Fruit fly (Drosophila melanogaster) whole organism, embryonic: Measurements from ENCODE around the gene Mst89B.

Experiments
- Asciz ChIP-seq: fragments of 200-800 bp; sonication (Bioruptor generic); optimal IDR thresholded peaks from 2 replicates; lab custom pipeline; 2017; ENCODE audit warnings: missing biosample characterization, mild to moderate bottlenecking, missing genetic modification characterization, missing genetic modification reagents
- Atf6 ChIP-seq: fragments of 200-800 bp; sonication (Bioruptor generic); IDR thresholded peaks from 2 replicates; pipeline ENCODE4 v1.3.6; 2022; ENCODE audit warnings: missing biosample characterization, missing genetic modification characterization
- CG10274 ChIP-seq: fragments of 200-800 bp; sonication (Bioruptor generic); optimal IDR thresholded peaks from 3 replicates; lab custom pipeline; 2017; ENCODE audit warnings: missing biosample characterization, mild to moderate bottlenecking, missing genetic modification characterization
- CG10366 ChIP-seq: fragments of 200-800 bp; sonication (Bioruptor generic); IDR thresholded peaks from 2 replicates; pipeline ENCODE4 v1.3.6; 2022; ENCODE audit warnings: missing biosample characterization, missing genetic modification characterization
- CG11085 ChIP-seq: fragments of 200-800 bp; sonication (Bioruptor generic); IDR thresholded peaks from 2 replicates; pipeline ENCODE4 v1.3.6; 2022; ENCODE audit warnings: missing biosample characterization, missing genetic modification characterization
- CG11696 ChIP-seq: fragments of 200-800 bp; sonication (Bioruptor generic); IDR thresholded peaks from 2 replicates; pipeline ENCODE4 v1.3.6; 2022; ENCODE audit warnings: missing biosample characterization, missing genetic modification characterization
- CG12299 ChIP-seq: fragments of 200-800 bp; sonication (Bioruptor generic); optimal IDR thresholded peaks from 2 replicates; lab custom pipeline; 2018; ENCODE audit warnings: missing biosample characterization, mild to moderate bottlenecking, missing genetic modification characterization
- CG13296 ChIP-seq: fragments of 200-800 bp; sonication (Bioruptor generic); optimal IDR thresholded peaks from 3 replicates; lab custom pipeline; 2018; ENCODE audit warnings: missing biosample characterization, mild to moderate bottlenecking, missing genetic modification characterization
- CG14860 ChIP-seq: fragments of 200-800 bp; sonication (Bioruptor generic); IDR thresholded peaks from 3 replicates; pipeline ENCODE4 v1.3.6; 2022; ENCODE audit warnings: missing biosample characterization, missing genetic modification characterization; ENCODE audit not compliant: partially characterized antibody
- CG18262 ChIP-seq: fragments of 200-800 bp; optimal IDR thresholded peaks from 3 replicates; lab custom pipeline; 2019; ENCODE audit warnings: missing biosample characterization, mild to moderate bottlenecking, missing genetic modification characterization, moderate library complexity
- CG2199 ChIP-seq: fragments of 200-800 bp; sonication (Bioruptor generic); IDR thresholded peaks from 3 replicates; pipeline ENCODE4 v1.3.6; 2022; ENCODE audit warnings: missing biosample characterization, missing genetic modification characterization
- CG31224 ChIP-seq: fragments of 200-800 bp; sonication (Bioruptor generic); IDR thresholded peaks from 2 replicates; pipeline ENCODE4 v1.3.6; 2022; ENCODE audit warnings: missing biosample characterization, missing genetic modification characterization
- CG3407 ChIP-seq: fragments of 200-800 bp; sonication (Bioruptor generic); optimal IDR thresholded peaks from 2 replicates; lab custom pipeline; 2018; ENCODE audit warnings: missing biosample characterization, mild to moderate bottlenecking, missing genetic modification characterization
- CG3838 ChIP-seq: fragments of 200-800 bp; sonication (Bioruptor generic); optimal IDR thresholded peaks from 3 replicates; lab custom pipeline; 2016; ENCODE audit warnings: missing biosample characterization, missing genetic modification characterization
- CG4360 ChIP-seq: fragments of 200-800 bp; sonication (Bioruptor generic); IDR thresholded peaks from 2 replicates; pipeline ENCODE4 v1.3.6; 2022; ENCODE audit warnings: missing biosample characterization, missing genetic modification characterization
- CG5953 ChIP-seq: fragments of 200-800 bp; sonication (Bioruptor generic); IDR thresholded peaks from 2 replicates; pipeline ENCODE4 v1.3.6; 2022; ENCODE audit warnings: missing biosample characterization, missing genetic modification characterization
- CG6254 ChIP-seq: fragments of 200-800 bp; sonication (Bioruptor generic); optimal IDR thresholded peaks from 3 replicates; lab custom pipeline; 2017; ENCODE audit warnings: mild to moderate bottlenecking, missing biosample characterization, missing genetic modification reagents, missing genetic modification characterization
- CG6654 ChIP-seq: fragments of 200-800 bp; sonication (Bioruptor generic); optimal IDR thresholded peaks from 2 replicates; lab custom pipeline; 2017; ENCODE audit warnings: missing biosample characterization, mild to moderate bottlenecking, missing genetic modification characterization
- CG6791 ChIP-seq: fragments of 200-800 bp; sonication (Bioruptor generic); IDR thresholded peaks from 3 replicates; pipeline ENCODE4 v1.3.6; 2022; ENCODE audit warnings: missing biosample characterization, missing genetic modification characterization; ENCODE audit not compliant: partially characterized antibody
- CG8290 ChIP-seq, 3 experiments: fragments of 200-800 bp; sonication (Bioruptor generic); optimal IDR thresholded peaks; 2 replicates each; lab custom pipeline; 2016 to 2019; ENCODE audit warnings: missing biosample characterization in 3 of 3, missing genetic modification characterization in 3 of 3, mild to moderate bottlenecking in 2 of 3, moderate library complexity in 1 of 3
- CG9727 ChIP-seq: fragments of 200-800 bp; sonication (Bioruptor generic); optimal IDR thresholded peaks from 3 replicates; lab custom pipeline; 2017; ENCODE audit warnings: missing biosample characterization, mild to moderate bottlenecking, missing genetic modification characterization
- H2.0 ChIP-seq: fragments of 200-800 bp; sonication (Bioruptor generic); IDR thresholded peaks from 2 replicates; pipeline ENCODE4 v1.3.6; 2022; ENCODE audit warnings: missing biosample characterization, missing genetic modification characterization
- Hey ChIP-seq: fragments of 200-800 bp; sonication (Bioruptor generic); optimal IDR thresholded peaks from 3 replicates; lab custom pipeline; 2018; ENCODE audit warnings: missing biosample characterization, mild to moderate bottlenecking, missing genetic modification characterization
- Hr3 ChIP-seq: fragments of 200-800 bp; sonication (Bioruptor generic); optimal IDR thresholded peaks from 3 replicates; lab custom pipeline; 2016; ENCODE audit warnings: missing biosample characterization, missing genetic modification characterization
- Jarid2 ChIP-seq: fragments of 200-800 bp; sonication (Bioruptor generic); optimal IDR thresholded peaks from 3 replicates; lab custom pipeline; 2017; ENCODE audit warnings: mild to moderate bottlenecking, missing biosample characterization, missing genetic modification reagents, missing genetic modification characterization
- Med ChIP-seq: fragments of 200-800 bp; sonication (Bioruptor generic); peaks from one replicate; lab custom pipeline; 2016; ENCODE audit warnings: missing biosample characterization, missing genetic modification characterization, mild to moderate bottlenecking, inconsistent platforms, moderate library complexity
- Myb ChIP-seq: fragments of 200-800 bp; sonication (Bioruptor generic); optimal IDR thresholded peaks from 2 replicates; lab custom pipeline; 2016; ENCODE audit warnings: missing biosample characterization, missing genetic modification characterization
- NK7.1 ChIP-seq: fragments of 200-800 bp; sonication (Bioruptor generic); optimal IDR thresholded peaks from 3 replicates; lab custom pipeline; 2016; ENCODE audit warnings: missing biosample characterization, missing genetic modification characterization
- Opbp ChIP-seq: fragments of 200-800 bp; sonication (Bioruptor generic); IDR thresholded peaks from 3 replicates; pipeline ENCODE4 v1.3.6; 2022; ENCODE audit warnings: missing biosample characterization, missing genetic modification characterization; ENCODE audit not compliant: partially characterized antibody
- TFAM ChIP-seq: fragments of 200-800 bp; sonication (Bioruptor generic); optimal IDR thresholded peaks from 2 replicates; lab custom pipeline; 2017; ENCODE audit warnings: missing biosample characterization, missing genetic modification characterization, inconsistent platforms
- Taf1 ChIP-seq: fragments of 200-800 bp; sonication (Bioruptor generic); IDR thresholded peaks from 2 replicates; pipeline ENCODE4 v1.3.6; 2022; ENCODE audit warnings: missing biosample characterization, missing genetic modification characterization
- aop ChIP-seq: fragments of 200-800 bp; sonication (Bioruptor generic); IDR thresholded peaks from 2 replicates; pipeline ENCODE4 v1.3.6; 2022; ENCODE audit warnings: missing biosample characterization, missing genetic modification characterization
- ara ChIP-seq: fragments of 200-800 bp; sonication (Bioruptor generic); IDR thresholded peaks from 2 replicates; pipeline ENCODE4 v1.3.6; 2022; ENCODE audit warnings: missing biosample characterization, missing genetic modification characterization
- az2 ChIP-seq: fragments of 200-800 bp; sonication (Bioruptor generic); optimal IDR thresholded peaks from 3 replicates; lab custom pipeline; 2016; ENCODE audit warnings: missing biosample characterization, missing genetic modification characterization
- bigmax ChIP-seq: fragments of 200-800 bp; sonication (Bioruptor generic); optimal IDR thresholded peaks from 2 replicates; lab custom pipeline; 2018; ENCODE audit warnings: missing biosample characterization, mild to moderate bottlenecking, missing genetic modification characterization
- br ChIP-seq: fragments of >200 bp; optimal IDR thresholded peaks from 2 replicates; lab custom pipeline; 2017
- cad ChIP-seq: fragments of >200 bp; optimal IDR thresholded peaks from 2 replicates; lab custom pipeline; 2017; ENCODE audit warnings: missing biosample characterization, missing genetic modification characterization
- cas ChIP-seq: fragments of 200-800 bp; sonication (Bioruptor generic); IDR thresholded peaks from 2 replicates; pipeline ENCODE4 v1.3.6; 2022; ENCODE audit warnings: missing biosample characterization, missing genetic modification characterization
- dati ChIP-seq: fragments of 200-800 bp; sonication (Bioruptor generic); IDR thresholded peaks from 2 replicates; pipeline ENCODE4 v1.3.6; 2022; ENCODE audit warnings: missing biosample characterization, missing genetic modification characterization
- fd3F ChIP-seq: fragments of 200-800 bp; sonication (Bioruptor generic); optimal IDR thresholded peaks from 2 replicates; lab custom pipeline; 2018; ENCODE audit warnings: missing biosample characterization, mild to moderate bottlenecking, missing genetic modification characterization, moderate library complexity
- mirr ChIP-seq: fragments of 200-800 bp; sonication (Bioruptor generic); optimal IDR thresholded peaks from 3 replicates; lab custom pipeline; 2018; ENCODE audit warnings: missing biosample characterization, mild to moderate bottlenecking, missing genetic modification characterization
- nom ChIP-seq: fragments of 200-800 bp; sonication (Bioruptor generic); optimal IDR thresholded peaks from 2 replicates; lab custom pipeline; 2017; ENCODE audit warnings: missing biosample characterization, missing genetic modification characterization, mild to moderate bottlenecking, moderate library complexity, missing genetic modification reagents
- pan ChIP-seq, 4 experiments: fragments of >200 bp in 3 of 4; fragments of 200-800 bp in 1 of 4; sonication (Bioruptor generic) in 1 of 4; optimal IDR thresholded peaks in 3 of 4; IDR thresholded peaks in 1 of 4; 2 replicates each; pipeline versions ENCODE4 v1.3.6 to Lab custom; 2017 to 2022; ENCODE audit warnings: missing biosample characterization in 2 of 4, missing genetic modification characterization in 2 of 4, mixed read lengths in 1 of 4
- pnt ChIP-seq: fragments of 200-800 bp; sonication (Bioruptor generic); optimal IDR thresholded peaks from 3 replicates; lab custom pipeline; 2016; ENCODE audit warnings: missing biosample characterization, missing genetic modification characterization
- schlank ChIP-seq: fragments of 200-800 bp; sonication (Bioruptor generic); optimal IDR thresholded peaks from 2 replicates; lab custom pipeline; 2018; ENCODE audit warnings: missing biosample characterization, mild to moderate bottlenecking, missing genetic modification characterization
- sisA ChIP-seq: fragments of 200-800 bp; sonication (Bioruptor generic); IDR thresholded peaks from 2 replicates; pipeline ENCODE4 v1.3.6; 2022; ENCODE audit warnings: missing biosample characterization, missing genetic modification characterization
- slbo ChIP-seq: fragments of 200-800 bp; sonication (Bioruptor generic); IDR thresholded peaks from 2 replicates; pipeline ENCODE4 v1.3.6; 2022; ENCODE audit warnings: missing biosample characterization, missing genetic modification characterization
- stwl ChIP-seq: fragments of 200-800 bp; sonication (Bioruptor generic); optimal IDR thresholded peaks from 3 replicates; lab custom pipeline; 2018; ENCODE audit warnings: missing biosample characterization, mild to moderate bottlenecking, missing genetic modification characterization, moderate library complexity
- z ChIP-seq: fragments of 200-800 bp; sonication (Bioruptor generic); IDR thresholded peaks from 3 replicates; pipeline ENCODE4 v1.3.6; 2022; ENCODE audit warnings: missing biosample characterization, missing genetic modification characterization
- zf30C ChIP-seq: fragments of 200-800 bp; sonication (Bioruptor generic); optimal IDR thresholded peaks from 3 replicates; lab custom pipeline; 2018; ENCODE audit warnings: missing biosample characterization, mild to moderate bottlenecking, missing genetic modification characterization

Gene Mst89B

DNA sequence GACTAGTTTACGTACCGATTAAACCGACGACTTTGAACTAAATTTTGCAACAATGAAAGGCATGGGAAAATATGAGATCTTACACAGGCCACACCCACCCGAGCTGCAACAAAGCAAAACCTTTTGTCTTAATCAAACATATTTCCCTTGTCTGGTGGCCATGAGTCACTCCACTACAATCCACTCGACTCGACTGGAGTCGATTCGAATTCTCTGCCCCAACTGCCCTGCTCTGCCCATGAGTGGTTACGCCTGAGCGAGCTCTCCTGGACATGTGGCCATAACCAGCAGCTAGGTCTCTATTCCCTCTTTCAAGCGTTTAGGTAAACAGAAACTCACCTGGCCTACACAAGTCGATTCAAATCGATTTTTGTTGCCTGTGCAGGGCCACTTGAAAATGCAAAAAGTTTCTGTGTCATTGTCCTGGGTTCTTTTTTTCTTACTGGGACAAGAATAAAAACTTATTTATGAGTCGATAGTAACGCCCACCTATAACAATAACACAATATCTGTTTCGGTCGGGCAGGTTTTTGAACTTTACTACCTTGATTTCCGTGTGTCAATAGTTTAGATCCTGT is 22.0 kb downstream of the Mst89B start:
- no peak for TF ChIP-seq NK7.1 (GFP tag; lab: Kevin White, UChicago)
- TF ChIP-seq z (GFP tag; lab: Robert Waterston, UW), result peak; percentile 76
- no peak for TF ChIP-seq CG31224 (GFP tag; lab: Robert Waterston, UW)
- TF ChIP-seq CG18262, result no peak
- no peak for TF ChIP-seq H2.0 (GFP tag; lab: Robert Waterston, UW)
- no peak for TF ChIP-seq slbo
- 0 out of 2 replicates have a peak, but pooled peaks have one; percentile 27 for TF ChIP-seq Atf6 (GFP tag; lab: Robert Waterston, UW)
- TF ChIP-seq az2, result no peak
- TF ChIP-seq Opbp (GFP tag; lab: Robert Waterston, UW), result no peak
- TF ChIP-seq pan (optimal IDR thresholded peaks at IDR 0.05; lab: Kevin White, UChicago), result no peak
- TF ChIP-seq pan (GFP tag; optimal IDR thresholded peaks at IDR 0.05 in 1 of 2, IDR thresholded peaks at IDR 0.05 in 1 of 2), result peak in 1 of 2 experiments; percentile 20
- no peak for TF ChIP-seq TFAM
- peak; percentile 42 for TF ChIP-seq Med (GFP tag; lab: Kevin White, UChicago)
- no peak for TF ChIP-seq Asciz (GFP tag; lab: Kevin White, UChicago)
- TF ChIP-seq CG6791 (GFP tag; lab: Robert Waterston, UW), result no peak
- TF ChIP-seq CG3407 (GFP tag; lab: Kevin White, UChicago), result no peak
- no peak for TF ChIP-seq sisA (GFP tag; lab: Robert Waterston, UW)
- no peak for TF ChIP-seq aop
- TF ChIP-seq br (lab: Kevin White, UChicago), result no peak
- TF ChIP-seq fd3F (GFP tag; lab: Kevin White, UChicago), result no peak
- no peak for TF ChIP-seq ara (GFP tag; lab: Robert Waterston, UW)
- TF ChIP-seq CG4360 (GFP tag; lab: Robert Waterston, UW), result no peak
- TF ChIP-seq stwl, result no peak
- no peak for TF ChIP-seq CG13296 (GFP tag; lab: Kevin White, UChicago)
- no peak for TF ChIP-seq CG9727 (GFP tag; lab: Kevin White, UChicago)
- TF ChIP-seq schlank (tag; lab: Kevin White, UChicago), result no peak
- TF ChIP-seq zf30C (GFP tag; lab: Kevin White, UChicago), result no peak
- TF ChIP-seq nom (GFP tag; lab: Kevin White, UChicago), result peak; percentile 40

DNA sequence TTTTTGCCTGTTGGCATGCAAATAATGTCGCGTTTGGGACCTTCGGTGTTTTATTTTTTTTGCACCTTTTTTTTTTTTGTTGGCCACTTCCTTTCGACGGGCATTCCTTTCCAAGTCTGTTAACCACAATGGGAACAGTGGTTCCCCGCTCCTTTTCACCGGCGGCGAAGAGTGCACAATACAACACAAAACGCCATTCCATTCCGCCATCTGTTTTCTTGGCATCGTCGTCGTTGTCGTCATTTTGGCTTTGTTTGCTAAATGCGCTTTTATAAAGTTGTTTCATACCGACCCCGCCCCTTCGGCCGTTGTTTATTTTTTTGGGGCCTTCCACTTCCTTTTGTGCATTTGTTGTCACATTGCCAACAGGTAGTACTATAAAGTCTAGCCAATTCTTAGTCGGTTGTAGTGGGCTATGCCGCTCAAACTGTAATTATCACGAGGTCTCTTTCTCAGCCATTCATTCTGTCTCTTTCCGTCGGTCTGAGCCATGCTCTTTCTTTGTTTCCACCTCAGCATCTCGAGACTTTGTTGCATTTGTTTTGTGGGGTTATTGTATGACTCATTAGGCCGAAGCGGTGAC is 23.5 kb downstream of the Mst89B start:
- peak; percentile 17; the same call in 1 of the 3 replicates for TF ChIP-seq CG2199 (GFP tag; lab: Robert Waterston, UW)
- TF ChIP-seq cas, result no peak
- TF ChIP-seq CG6654 (GFP tag; lab: Kevin White, UChicago), result peak; percentile 93
- no peak for TF ChIP-seq pnt (GFP tag; lab: Kevin White, UChicago)
- peak; percentile 67 for TF ChIP-seq cad (GFP tag; lab: Kevin White, UChicago)
- TF ChIP-seq dati (GFP tag; lab: Robert Waterston, UW), result 0 out of 2 replicates have a peak, but pooled peaks have one; percentile 5
- TF ChIP-seq mirr (GFP tag; lab: Kevin White, UChicago), result no peak
- no peak for TF ChIP-seq bigmax (GFP tag; lab: Kevin White, UChicago)
- no peak for TF ChIP-seq CG6254 (GFP tag; lab: Kevin White, UChicago)
- no peak for TF ChIP-seq CG10366 (GFP tag; lab: Robert Waterston, UW)
- no peak for TF ChIP-seq CG3838 (GFP tag; lab: Kevin White, UChicago)
- no peak for TF ChIP-seq CG14860 (GFP tag; lab: Robert Waterston, UW)
- no peak for TF ChIP-seq CG8290 (GFP tag; optimal IDR thresholded peaks at IDR 0.05; lab: Kevin White, UChicago)
- TF ChIP-seq CG8290 (tag; optimal IDR thresholded peaks at IDR 0.05; lab: Kevin White, UChicago), result no peak
- no peak for TF ChIP-seq Hr3
- TF ChIP-seq CG11696 (GFP tag; lab: Robert Waterston, UW), result no peak
- 0 out of 3 replicates have a peak, but pooled peaks have one; percentile 32 for TF ChIP-seq z (GFP tag; lab: Robert Waterston, UW)
- TF ChIP-seq CG10274 (GFP tag; lab: Kevin White, UChicago), result no peak
- TF ChIP-seq Myb (GFP tag; lab: Kevin White, UChicago), result no peak
- no peak for TF ChIP-seq Jarid2
- TF ChIP-seq Hey (tag; lab: Kevin White, UChicago), result no peak
- TF ChIP-seq CG5953 (GFP tag; lab: Robert Waterston, UW), result no peak
- no peak for TF ChIP-seq Taf1 (GFP tag; lab: Robert Waterston, UW)
- no peak for TF ChIP-seq CG12299 (tag; lab: Kevin White, UChicago)
- no peak for TF ChIP-seq CG11085 (GFP tag; lab: Robert Waterston, UW)
